Worm (Caenorhabditis elegans) whole organism, L4 larva: ENCODE results near the gene T08A11.1.
A peak's percentile ranks its signal among the peaks of the same experiment; 100 is the strongest.

Source experiments
- F10B5.3 ChIP-seq: sonication (generic microtip); optimal IDR thresholded peaks from 2 replicates; lab custom pipeline; 2016; ENCODE audit warnings: mild to moderate bottlenecking, missing genetic modification characterization, missing compliant biosample characterization
- F26F4.8 ChIP-seq: fragments of 200-800 bp; sonication (Bioruptor generic); conservative IDR thresholded peaks from 2 replicates; pipeline ENCODE4 v1.3.6; 2022; ENCODE audit warnings: missing genetic modification characterization, missing compliant biosample characterization
- R02D3.7 ChIP-seq: fragments of 150-350 bp; sonication (generic microtip); optimal IDR thresholded peaks from 3 replicates; lab custom pipeline; 2014; ENCODE audit warnings: missing biosample characterization, missing genetic modification characterization
- Y105C5A.15 ChIP-seq: fragments of 200-800 bp; sonication (Bioruptor generic); IDR thresholded peaks from 2 replicates; pipeline ENCODE4 v1.3.6; 2022; ENCODE audit warnings: missing genetic modification characterization, missing compliant biosample characterization
- Y48G9A.11 ChIP-seq: fragments of 200-800 bp; sonication (Bioruptor generic); IDR thresholded peaks from 2 replicates; pipeline ENCODE4 v1.3.6; 2022; ENCODE audit warnings: missing genetic modification reagents, missing genetic modification characterization, missing compliant biosample characterization
- Y75B8A.6 ChIP-seq: fragments of 200-800 bp; sonication (Bioruptor generic); IDR thresholded peaks from 2 replicates; pipeline ENCODE4 v1.3.6; 2022; ENCODE audit warnings: missing genetic modification reagents, missing genetic modification characterization, missing compliant biosample characterization
- ZK546.5 ChIP-seq, 2 experiments: sonication (generic microtip); optimal IDR thresholded peaks; 2 replicates each; lab custom pipeline; 2017; ENCODE audit warnings: missing biosample characterization in 2 of 2, missing genetic modification characterization in 2 of 2
- ama-1 ChIP-seq: fragments of 150-350 bp; optimal IDR thresholded peaks from 2 replicates; lab custom pipeline; 2014; ENCODE audit warnings: inconsistent platforms, mixed read lengths
- attf-4 ChIP-seq: sonication (generic microtip); optimal IDR thresholded peaks from 3 replicates; lab custom pipeline; 2017; ENCODE audit warnings: missing biosample characterization, missing genetic modification characterization
- ceh-20 ChIP-seq: fragments of 200-800 bp; sonication (Bioruptor generic); IDR thresholded peaks from 2 replicates; pipeline ENCODE4 v1.3.6; 2022; ENCODE audit warnings: missing genetic modification reagents, missing genetic modification characterization, missing compliant biosample characterization
- ceh-32 ChIP-seq: sonication (generic microtip); optimal IDR thresholded peaks from 2 replicates; lab custom pipeline; 2016; ENCODE audit warnings: mild to moderate bottlenecking, missing genetic modification characterization, missing compliant biosample characterization; ENCODE audit not compliant: poor library complexity
- ceh-62 ChIP-seq: sonication (generic microtip); optimal IDR thresholded peaks from 2 replicates; lab custom pipeline; 2017; ENCODE audit warnings: missing biosample characterization, missing genetic modification characterization
- ces-1 ChIP-seq: fragments of 150-350 bp; sonication (generic microtip); optimal IDR thresholded peaks from 4 replicates; lab custom pipeline; 2014; ENCODE audit warnings: missing biosample characterization, missing genetic modification reagents, missing genetic modification characterization
- cey-2 ChIP-seq: sonication (generic microtip); optimal IDR thresholded peaks from 3 replicates; lab custom pipeline; 2017; ENCODE audit warnings: missing genetic modification characterization, mild to moderate bottlenecking, missing compliant biosample characterization, antibody characterized with exemption, borderline replicate concordance; ENCODE audit not compliant: insufficient read depth
- ctbp-1 ChIP-seq: fragments of 200-800 bp; sonication (Bioruptor generic); IDR thresholded peaks from 2 replicates; pipeline ENCODE4 v1.3.6; 2022; ENCODE audit warnings: missing genetic modification reagents, missing genetic modification characterization, missing compliant biosample characterization
- daf-16 ChIP-seq, 3 experiments: sonication (generic microtip); optimal IDR thresholded peaks; 2 replicates each; lab custom pipeline; 2016 to 2017; ENCODE audit warnings: missing genetic modification characterization in 3 of 3, missing genetic modification reagents in 3 of 3, mild to moderate bottlenecking in 2 of 3, missing compliant biosample characterization in 2 of 3, missing biosample characterization in 1 of 3, moderate library complexity in 1 of 3
- daf-19 ChIP-seq: fragments of 200-800 bp; sonication (Bioruptor generic); conservative IDR thresholded peaks from 2 replicates; pipeline ENCODE4 v1.3.6; 2022; ENCODE audit warnings: missing genetic modification characterization, missing compliant biosample characterization
- daf-8 ChIP-seq: fragments of 200-800 bp; sonication (Bioruptor generic); IDR thresholded peaks from 2 replicates; pipeline ENCODE4 v1.3.6; 2022; ENCODE audit warnings: missing genetic modification characterization, missing compliant biosample characterization
- dve-1 ChIP-seq: sonication (generic microtip); optimal IDR thresholded peaks from 2 replicates; lab custom pipeline; 2017; ENCODE audit warnings: antibody characterized with exemption, mild to moderate bottlenecking, missing genetic modification characterization, missing compliant biosample characterization; ENCODE audit not compliant: insufficient read depth
- egl-27 ChIP-seq: sonication (generic microtip); optimal IDR thresholded peaks from 3 replicates; lab custom pipeline; 2017; ENCODE audit warnings: missing biosample characterization, missing genetic modification reagents, missing genetic modification characterization
- hmg-1.1 ChIP-seq: fragments of 200-800 bp; sonication (Bioruptor generic); IDR thresholded peaks from 2 replicates; pipeline ENCODE4 v1.3.6; 2022; ENCODE audit warnings: missing genetic modification reagents, missing genetic modification characterization, missing compliant biosample characterization
- lin-15B ChIP-seq: fragments of 150-350 bp; sonication (generic microtip); optimal IDR thresholded peaks from 3 replicates; lab custom pipeline; 2014; ENCODE audit warnings: missing biosample characterization, missing genetic modification characterization
- lin-29 ChIP-seq: fragments of 200-800 bp; sonication (Bioruptor generic); IDR thresholded peaks from 2 replicates; pipeline ENCODE4 v1.3.6; 2022; ENCODE audit warnings: missing genetic modification reagents, missing genetic modification characterization, missing compliant biosample characterization
- lin-38 ChIP-seq: fragments of 200-800 bp; sonication (Bioruptor generic); IDR thresholded peaks from 2 replicates; pipeline ENCODE4 v1.3.6; 2022; ENCODE audit warnings: missing genetic modification reagents, missing genetic modification characterization, missing compliant biosample characterization
- lin-39 ChIP-seq: fragments of 150-350 bp; optimal IDR thresholded peaks from 2 replicates; lab custom pipeline; 2014; ENCODE audit warnings: missing biosample characterization, missing genetic modification reagents, missing genetic modification characterization
- lir-3 ChIP-seq: sonication (generic microtip); optimal IDR thresholded peaks from 2 replicates; lab custom pipeline; 2016; ENCODE audit warnings: mild to moderate bottlenecking, missing genetic modification characterization, missing compliant biosample characterization
- madf-9 ChIP-seq: fragments of 200-800 bp; sonication (Bioruptor generic); conservative IDR thresholded peaks from 2 replicates; pipeline ENCODE4 v1.3.6; 2022; ENCODE audit warnings: missing genetic modification reagents, missing genetic modification characterization, missing compliant biosample characterization
- mdl-1 ChIP-seq, 2 experiments: fragments of 150-350 bp in 1 of 2; sonication (generic microtip) in 1 of 2; optimal IDR thresholded peaks; 2 replicates each; lab custom pipeline; 2014 to 2017; ENCODE audit warnings: missing biosample characterization in 2 of 2, missing genetic modification characterization in 2 of 2
- mdt-29 ChIP-seq: fragments of 200-800 bp; sonication (Bioruptor generic); IDR thresholded peaks from 2 replicates; pipeline ENCODE4 v1.3.6; 2022; ENCODE audit warnings: missing genetic modification reagents, missing genetic modification characterization, missing compliant biosample characterization
- mep-1 ChIP-seq: fragments of 150-350 bp; sonication (generic microtip); optimal IDR thresholded peaks from 3 replicates; lab custom pipeline; 2014; ENCODE audit warnings: missing biosample characterization, missing genetic modification characterization
- nhr-25 ChIP-seq: sonication (generic microtip); optimal IDR thresholded peaks from 2 replicates; lab custom pipeline; 2017; ENCODE audit warnings: missing genetic modification characterization, mild to moderate bottlenecking, missing compliant biosample characterization, antibody characterized with exemption, moderate library complexity, borderline replicate concordance; ENCODE audit not compliant: insufficient read depth
- nhr-41 ChIP-seq: fragments of 200-800 bp; sonication (Bioruptor generic); IDR thresholded peaks from 2 replicates; pipeline ENCODE4 v1.3.6; 2022; ENCODE audit warnings: missing genetic modification reagents, missing genetic modification characterization, missing compliant biosample characterization
- nhr-77 ChIP-seq: fragments of 150-350 bp; optimal IDR thresholded peaks from 2 replicates; lab custom pipeline; 2014; ENCODE audit warnings: missing biosample characterization, missing genetic modification characterization
- pqm-1 ChIP-seq: sonication (generic microtip); optimal IDR thresholded peaks from 2 replicates; lab custom pipeline; 2017; ENCODE audit warnings: missing biosample characterization, missing genetic modification characterization
- rbr-2 ChIP-seq: sonication (generic microtip); optimal IDR thresholded peaks from 2 replicates; lab custom pipeline; 2016; ENCODE audit warnings: missing genotype, missing genetic modification characterization, missing compliant biosample characterization
- saeg-2 ChIP-seq: fragments of 200-800 bp; sonication (Bioruptor generic); IDR thresholded peaks from 2 replicates; pipeline ENCODE4 v1.3.6; 2022; ENCODE audit warnings: missing genetic modification reagents, missing genetic modification characterization, missing compliant biosample characterization
- sdz-12 ChIP-seq: fragments of 200-800 bp; sonication (Bioruptor generic); optimal IDR thresholded peaks from 2 replicates; lab custom pipeline; 2018; ENCODE audit warnings: mild to moderate bottlenecking, missing genetic modification characterization, missing compliant biosample characterization
- set-16 ChIP-seq: fragments of 200-800 bp; sonication (Bioruptor generic); IDR thresholded peaks from 2 replicates; pipeline ENCODE4 v1.3.6; 2022; ENCODE audit warnings: missing genetic modification reagents, missing genetic modification characterization, missing compliant biosample characterization
- skn-1 ChIP-seq: fragments of 150-350 bp; optimal IDR thresholded peaks from 2 replicates; lab custom pipeline; 2014; ENCODE audit warnings: missing biosample characterization, missing genetic modification characterization
- snpc-1.2 ChIP-seq: fragments of 200-800 bp; sonication (Bioruptor generic); IDR thresholded peaks from 2 replicates; pipeline ENCODE4 v1.3.6; 2022; ENCODE audit warnings: missing genetic modification reagents, missing genetic modification characterization, missing compliant biosample characterization
- snpc-4 ChIP-seq: fragments of 150-350 bp; optimal IDR thresholded peaks from 2 replicates; lab custom pipeline; 2014; ENCODE audit warnings: missing biosample characterization, missing genetic modification characterization
- spr-3 ChIP-seq: fragments of 200-800 bp; sonication (Bioruptor generic); optimal IDR thresholded peaks from 2 replicates; lab custom pipeline; 2018; ENCODE audit warnings: mild to moderate bottlenecking, missing genetic modification characterization, missing compliant biosample characterization
- tra-1 ChIP-seq: fragments of 200-800 bp; sonication (Bioruptor generic); IDR thresholded peaks from 2 replicates; pipeline ENCODE4 v1.3.6; 2022; ENCODE audit warnings: missing genetic modification reagents, missing genetic modification characterization, missing compliant biosample characterization
- unc-130 ChIP-seq: sonication (generic microtip); optimal IDR thresholded peaks from 2 replicates; lab custom pipeline; 2016; ENCODE audit warnings: missing genetic modification reagents, missing genetic modification characterization, missing compliant biosample characterization
- unc-62 ChIP-seq, 3 experiments: fragments of 150-350 bp in 1 of 3; sonication (generic microtip); optimal IDR thresholded peaks in 2 of 3; peaks in 1 of 3; 1 replicate in 1 of 3; 2 replicates in 2 of 3; lab custom pipeline; 2014 to 2017; ENCODE audit warnings: missing biosample characterization in 3 of 3, missing genetic modification characterization in 3 of 3, missing genetic modification reagents in 3 of 3, missing genotype in 1 of 3
- vab-7 ChIP-seq: fragments of 200-800 bp; sonication (Bioruptor generic); IDR thresholded peaks from 2 replicates; pipeline ENCODE4 v1.3.6; 2022; ENCODE audit warnings: missing genetic modification reagents, missing genetic modification characterization, missing compliant biosample characterization
- zfp-3 ChIP-seq: fragments of 200-800 bp; sonication (Bioruptor generic); conservative IDR thresholded peaks from 2 replicates; pipeline ENCODE4 v1.3.6; 2022; ENCODE audit warnings: missing genetic modification reagents, missing genetic modification characterization, missing compliant biosample characterization
- ztf-11 ChIP-seq: fragments of 150-350 bp; optimal IDR thresholded peaks from 2 replicates; lab custom pipeline; 2014; ENCODE audit warnings: missing biosample characterization, missing genetic modification characterization

The T08A11.1 gene

ce11 chrIII:4281955-4282618 lies 19.1 kb upstream of the T08A11.1 start (continued):
- TF ChIP-seq daf-19 (GFP tag; lab: Robert Waterston, UW) (peak; percentile 81), tra-1 (GFP tag; lab: Robert Waterston, UW) (peak; percentile 98), cey-2 (tag; lab: Kevin White, UChicago) (peak; percentile 82), Y48G9A.11 (GFP tag; lab: Robert Waterston, UW) (no peak), mdt-29 (GFP tag; lab: Robert Waterston, UW) (peak; percentile 89), mep-1 (tag; lab: Kevin White, UChicago) (peak; percentile 98), unc-130 (GFP tag; lab: Kevin White, UChicago) (peak; percentile 25), dve-1 (tag; lab: Kevin White, UChicago) (peak; percentile 99), set-16 (GFP tag; lab: Robert Waterston, UW) (peak; percentile 100), daf-16 (GFP tag; optimal IDR thresholded peaks at IDR 0.05; lab: Kevin White, UChicago) (peak; percentile 94 to 97), daf-16 (tag; optimal IDR thresholded peaks at IDR 0.05; lab: Kevin White, UChicago) (peak; percentile 72), nhr-77 (tag; lab: Kevin White, UChicago) (peak; percentile 90), lin-29 (GFP tag; lab: Robert Waterston, UW) (peak; percentile 91), attf-4 (tag; lab: Kevin White, UChicago) (peak; percentile 54), madf-9 (GFP tag; lab: Robert Waterston, UW) (peak; percentile 99), ceh-20 (GFP tag; lab: Robert Waterston, UW) (peak; percentile 98), snpc-1.2 (GFP tag; lab: Robert Waterston, UW) (no peak; the same call in 1 of the 2 replicates), vab-7 (GFP tag; lab: Robert Waterston, UW) (peak; percentile 82), F10B5.3 (peak; percentile 91), daf-8 (GFP tag; lab: Robert Waterston, UW) (no peak), R02D3.7 (tag; lab: Kevin White, UChicago) (no peak), Y75B8A.6 (GFP tag; lab: Robert Waterston, UW) (0 out of 2 replicates have a peak, but pooled peaks have one; percentile 8), saeg-2 (GFP tag; lab: Robert Waterston, UW) (peak; percentile 98), mdl-1 (tag; optimal IDR thresholded peaks at IDR 0.05; lab: Kevin White, UChicago) (peak; percentile 98 to 99), lin-38 (GFP tag; lab: Robert Waterston, UW) (peak; percentile 85), ceh-32 (tag; lab: Kevin White, UChicago) (peak; percentile 90), unc-62 (GFP tag; optimal IDR thresholded peaks at IDR 0.05 in 1 of 2; lab: Kevin White, UChicago) (peak in 1 of 2 experiments; percentile 100), unc-62 (tag; optimal IDR thresholded peaks at IDR 0.05; lab: Kevin White, UChicago) (peak; percentile 72), snpc-4 (tag; lab: Kevin White, UChicago) (peak; percentile 56), ZK546.5 (tag; optimal IDR thresholded peaks at IDR 0.05; lab: Kevin White, UChicago) (peak in 1 of 2 experiments; percentile 52), nhr-25 (tag; lab: Kevin White, UChicago) (peak; percentile 83), ztf-11 (tag; lab: Kevin White, UChicago) (no peak), rbr-2 (peak; percentile 99), hmg-1.1 (GFP tag; lab: Robert Waterston, UW) (peak; percentile 98), skn-1 (tag; lab: Kevin White, UChicago) (no peak), F26F4.8 (GFP tag; lab: Robert Waterston, UW) (no peak), nhr-41 (GFP tag; lab: Robert Waterston, UW) (peak; percentile 91), lin-39 (tag; lab: Kevin White, UChicago) (peak; percentile 74), lin-15B (tag; lab: Kevin White, UChicago) (peak; percentile 25), lir-3 (tag; lab: Kevin White, UChicago) (peak; percentile 82), ctbp-1 (GFP tag; lab: Robert Waterston, UW) (peak; percentile 98), Y105C5A.15 (GFP tag; lab: Robert Waterston, UW) (no peak), egl-27 (tag; lab: Kevin White, UChicago) (no peak), sdz-12 (GFP tag; lab: Kevin White, UChicago) (no peak), ces-1 (GFP tag; lab: Kevin White, UChicago) (peak; percentile 14), ceh-62 (no peak), ama-1 (lab: Kevin White, UChicago) (no peak), spr-3 (GFP tag; lab: Kevin White, UChicago) (peak; percentile 92), pqm-1 (no peak), zfp-3 (GFP tag; lab: Robert Waterston, UW) (peak; percentile 91)
